Worm (Caenorhabditis elegans) whole organism, L3 larva: ENCODE measurements around the gene alg-4.

Experiments used
- ZK546.5 ChIP-seq: sonication (generic microtip); optimal IDR thresholded peaks from 2 replicates; lab custom pipeline; 2017; ENCODE audit warnings: missing biosample characterization, missing genetic modification characterization
- aly-2 ChIP-seq: fragments of 150-350 bp; optimal IDR thresholded peaks from 2 replicates; lab custom pipeline; 2014; ENCODE audit warnings: missing biosample characterization, missing genetic modification characterization
- elt-1 ChIP-seq: fragments of 150-350 bp; optimal IDR thresholded peaks from 2 replicates; lab custom pipeline; 2014; ENCODE audit warnings: missing biosample characterization, missing genetic modification characterization
- jun-1 ChIP-seq: fragments of 150-350 bp; optimal IDR thresholded peaks from 2 replicates; lab custom pipeline; 2014; ENCODE audit warnings: missing biosample characterization, missing genetic modification reagents, missing genetic modification characterization
- nhr-25 ChIP-seq: sonication (generic microtip); optimal IDR thresholded peaks from 2 replicates; lab custom pipeline; 2017; ENCODE audit warnings: missing biosample characterization, missing genetic modification characterization
- pha-4 ChIP-seq: fragments of 150-350 bp; optimal IDR thresholded peaks from 2 replicates; lab custom pipeline; 2014; ENCODE audit warnings: missing biosample characterization, missing genetic modification reagents, missing genetic modification characterization
- snpc-4 ChIP-seq: fragments of 150-350 bp; optimal IDR thresholded peaks from 2 replicates; lab custom pipeline; 2014; ENCODE audit warnings: missing biosample characterization, missing genetic modification characterization
- ztf-4 ChIP-seq: fragments of 150-350 bp; optimal IDR thresholded peaks from 2 replicates; lab custom pipeline; 2014; ENCODE audit warnings: missing biosample characterization, missing genetic modification characterization

DNA sequence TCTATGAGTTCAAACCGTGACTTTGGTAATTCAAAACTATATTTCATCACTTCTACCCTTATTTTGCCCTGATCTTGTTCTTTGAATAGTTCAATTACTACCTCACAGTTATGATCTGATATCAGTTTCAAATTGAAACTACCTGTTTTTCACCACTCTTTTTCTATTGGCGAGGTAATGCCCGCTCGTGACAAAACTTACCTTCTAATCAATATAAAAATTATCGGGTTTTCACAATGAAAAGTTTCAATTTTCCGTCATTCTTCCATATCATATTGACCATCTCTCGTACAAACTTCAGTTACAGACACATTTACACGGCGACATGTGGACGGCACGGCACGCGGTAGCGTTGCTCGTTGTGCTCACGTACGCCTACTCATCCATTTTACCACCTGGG lies 40.9 kb upstream of the alg-4 start, which contains the start of gene dec-7:
- TF ChIP-seq ztf-4 (tag; lab: Kevin White, UChicago): no peak
- peak; percentile 2 for TF ChIP-seq pha-4 (tag; lab: Kevin White, UChicago)
- no peak for TF ChIP-seq jun-1 (tag; lab: Kevin White, UChicago)
- TF ChIP-seq nhr-25 (tag; lab: Kevin White, UChicago): no peak
- TF ChIP-seq snpc-4 (tag; lab: Kevin White, UChicago): no peak
- TF ChIP-seq aly-2 (tag; lab: Kevin White, UChicago): no peak
- no peak for TF ChIP-seq elt-1 (tag; lab: Kevin White, UChicago)
- no peak for TF ChIP-seq ZK546.5 (tag; lab: Kevin White, UChicago)
